Worm (Caenorhabditis elegans) whole organism, midembryonic: ENCODE data around the gene srxa-7.

Experiments used
- T22C8.4 ChIP-seq: fragments of 200-800 bp; sonication (Bioruptor generic); IDR thresholded peaks from 2 replicates; pipeline ENCODE4 v1.3.6; 2022; ENCODE audit warnings: missing genetic modification characterization, missing compliant biosample characterization
- cog-1 ChIP-seq: sonication (generic microtip); optimal IDR thresholded peaks from 2 replicates; lab custom pipeline; 2016; ENCODE audit warnings: missing genetic modification characterization, missing compliant biosample characterization
- flt-1 ChIP-seq: fragments of 200-800 bp; sonication (Bioruptor generic); IDR thresholded peaks from 2 replicates; pipeline ENCODE4 v1.3.6; 2022; ENCODE audit warnings: missing genetic modification characterization, missing compliant biosample characterization
- klf-2 ChIP-seq: fragments of 200-800 bp; sonication (Bioruptor generic); conservative IDR thresholded peaks from 2 replicates; pipeline ENCODE4 v1.3.6; 2022; ENCODE audit warnings: missing genetic modification reagents, missing genetic modification characterization, missing compliant biosample characterization
- med-1 ChIP-seq: sonication (generic microtip); optimal IDR thresholded peaks from 2 replicates; lab custom pipeline; 2017; ENCODE audit warnings: missing genetic modification characterization, mild to moderate bottlenecking, missing compliant biosample characterization, antibody characterized with exemption, missing genetic modification reagents; ENCODE audit not compliant: insufficient read depth
- ref-1 ChIP-seq: fragments of 200-800 bp; sonication (Bioruptor generic); conservative IDR thresholded peaks from 2 replicates; pipeline ENCODE4 v1.3.6; 2022; ENCODE audit warnings: missing genetic modification reagents, missing genetic modification characterization, missing compliant biosample characterization
- tab-1 ChIP-seq: fragments of 200-800 bp; sonication (Bioruptor generic); IDR thresholded peaks from 2 replicates; pipeline ENCODE4 v1.3.6; 2022; ENCODE audit warnings: missing genetic modification characterization, missing compliant biosample characterization
- ztf-23 ChIP-seq: fragments of 200-800 bp; sonication (Bioruptor generic); IDR thresholded peaks from 2 replicates; pipeline ENCODE4 v1.3.6; 2022; ENCODE audit warnings: missing genetic modification reagents, missing genetic modification characterization, missing compliant biosample characterization
- ztf-29 ChIP-seq: fragments of 200-800 bp; sonication (Bioruptor generic); IDR thresholded peaks from 2 replicates; pipeline ENCODE4 v1.3.6; 2022; ENCODE audit warnings: missing genetic modification reagents, missing genetic modification characterization, missing compliant biosample characterization

Gene srxa-7

ce11 chrV:16297070-16297469 lies 10.3 kb upstream of the srxa-7 start, which contains the start of gene srbc-83:
srbc-83 (plus strand) TSS chrV:16297370.
- no peak for TF ChIP-seq klf-2 (GFP tag; lab: Robert Waterston, UW)

- TF ChIP-seq T22C8.4 (GFP tag; lab: Robert Waterston, UW): no peak
- no peak for TF ChIP-seq flt-1 (GFP tag; lab: Robert Waterston, UW)
- no peak for TF ChIP-seq ztf-23
- TF ChIP-seq cog-1 (tag; lab: Kevin White, UChicago): no peak
- TF ChIP-seq ref-1: no peak
- TF ChIP-seq klf-2 (GFP tag; lab: Robert Waterston, UW): no peak
These were observed 8.7 kb upstream of the srxa-7 start, which contains the start of gene srbc-84 for ce11 chrV:16298669-16299068. srbc-84 (plus strand) TSS chrV:16298969.

ce11 chrV:16299834-16300233 lies 7.5 kb upstream of the srxa-7 start:
- TF ChIP-seq ztf-23 (no peak), med-1 (GFP tag; lab: Kevin White, UChicago) (no peak)

- TF ChIP-seq tab-1 (GFP tag; lab: Robert Waterston, UW) (no peak), ref-1 (no peak), ztf-29 (GFP tag; lab: Robert Waterston, UW) (no peak), cog-1 (tag; lab: Kevin White, UChicago) (no peak), klf-2 (GFP tag; lab: Robert Waterston, UW) (no peak), T22C8.4 (GFP tag; lab: Robert Waterston, UW) (no peak), flt-1 (GFP tag; lab: Robert Waterston, UW) (no peak), ztf-23 (no peak), med-1 (GFP tag; lab: Kevin White, UChicago) (no peak)
These were observed 7.1 kb upstream of the srxa-7 start, which contains the start of gene srbc-82 for ce11 chrV:16300276-16300675. srbc-82 (plus strand) TSS chrV:16300576.

- TF ChIP-seq med-1 (GFP tag; lab: Kevin White, UChicago): no peak
- TF ChIP-seq T22C8.4 (GFP tag; lab: Robert Waterston, UW): no peak
- no peak for TF ChIP-seq klf-2 (GFP tag; lab: Robert Waterston, UW)
- TF ChIP-seq ref-1: no peak
- no peak for TF ChIP-seq ztf-29 (GFP tag; lab: Robert Waterston, UW)
- TF ChIP-seq ztf-23: no peak
- no peak for TF ChIP-seq flt-1 (GFP tag; lab: Robert Waterston, UW)
- TF ChIP-seq cog-1 (tag; lab: Kevin White, UChicago): no peak
- no peak for TF ChIP-seq tab-1 (GFP tag; lab: Robert Waterston, UW)
These were observed 4.9 kb upstream of the srxa-7 start, which contains the start of the genes C31A11.13 and oac-6 for ce11 chrV:16302439-16302838. C31A11.13 (minus strand) TSS chrV:16302551. oac-6 (plus strand) TSS chrV:16302717.

ce11 chrV:16308343-16308742 lies 990 bp downstream of the srxa-7 start:
- TF ChIP-seq tab-1 (GFP tag; lab: Robert Waterston, UW) (no peak), klf-2 (GFP tag; lab: Robert Waterston, UW) (no peak), ref-1 (no peak), med-1 (GFP tag; lab: Kevin White, UChicago) (no peak), ztf-23 (no peak), cog-1 (tag; lab: Kevin White, UChicago) (no peak), T22C8.4 (GFP tag; lab: Robert Waterston, UW) (no peak), ztf-29 (GFP tag; lab: Robert Waterston, UW) (no peak), flt-1 (GFP tag; lab: Robert Waterston, UW) (no peak)

- TF ChIP-seq ztf-29 (GFP tag; lab: Robert Waterston, UW) (no peak), ztf-23 (no peak), ref-1 (no peak), tab-1 (GFP tag; lab: Robert Waterston, UW) (no peak), klf-2 (GFP tag; lab: Robert Waterston, UW) (no peak), cog-1 (tag; lab: Kevin White, UChicago) (no peak), med-1 (GFP tag; lab: Kevin White, UChicago) (no peak), T22C8.4 (GFP tag; lab: Robert Waterston, UW) (no peak), flt-1 (GFP tag; lab: Robert Waterston, UW) (no peak)
These were observed 2.2 kb downstream of the srxa-7 start, which contains the start of gene oac-7 for ce11 chrV:16309523-16309922. oac-7 (plus strand) TSS chrV:16309805.

- TF ChIP-seq med-1 (GFP tag; lab: Kevin White, UChicago) (no peak), T22C8.4 (GFP tag; lab: Robert Waterston, UW) (no peak), klf-2 (GFP tag; lab: Robert Waterston, UW) (no peak), ref-1 (no peak), cog-1 (tag; lab: Kevin White, UChicago) (no peak), tab-1 (GFP tag; lab: Robert Waterston, UW) (no peak), ztf-29 (GFP tag; lab: Robert Waterston, UW) (no peak), flt-1 (GFP tag; lab: Robert Waterston, UW) (no peak), ztf-23 (no peak)
These were observed 7.7 kb downstream of the srxa-7 start, which contains the start of gene str-214 for ce11 chrV:16315004-16315403. str-214 (plus strand) TSS chrV:16315304.

- TF ChIP-seq cog-1 (tag; lab: Kevin White, UChicago) (no peak), flt-1 (GFP tag; lab: Robert Waterston, UW) (no peak), ztf-29 (GFP tag; lab: Robert Waterston, UW) (no peak), med-1 (GFP tag; lab: Kevin White, UChicago) (no peak), ztf-23 (no peak), T22C8.4 (GFP tag; lab: Robert Waterston, UW) (no peak), ref-1 (no peak), klf-2 (GFP tag; lab: Robert Waterston, UW) (no peak), tab-1 (GFP tag; lab: Robert Waterston, UW) (no peak)
These were observed 9.9 kb downstream of the srxa-7 start, which contains the start of gene srh-180 for ce11 chrV:16317244-16317643. srh-180 (plus strand) TSS chrV:16317544.

ce11 chrV:16322155-16322554 lies 14.8 kb downstream of the srxa-7 start:
- TF ChIP-seq ref-1 (no peak), T22C8.4 (GFP tag; lab: Robert Waterston, UW) (no peak), klf-2 (GFP tag; lab: Robert Waterston, UW) (no peak), tab-1 (GFP tag; lab: Robert Waterston, UW) (no peak), flt-1 (GFP tag; lab: Robert Waterston, UW) (no peak), cog-1 (tag; lab: Kevin White, UChicago) (no peak)
